Worm (Caenorhabditis elegans): ENCODE results near the gene ttr-32.

Gene ttr-32

ce11 chrIII:7557930-7558470, 8.2 kb upstream of the ttr-32 start (continued):
- peak; percentile 49 for TF ChIP-seq grh-1 (GFP tag; IDR thresholded peaks at IDR 0.05)
- no peak for TF ChIP-seq swsn-7 (tag; optimal IDR thresholded peaks at IDR 0.05)
- peak; percentile 65 for TF ChIP-seq nhr-85 (tag)
- peak; percentile 5 for TF ChIP-seq lin-14 (GFP tag; optimal IDR thresholded peaks at IDR 0.05)
- no peak for TF ChIP-seq sox-4 (tag; optimal IDR thresholded peaks at IDR 0.05)
- no peak for TF ChIP-seq pax-3 (tag; optimal IDR thresholded peaks at IDR 0.05)
- TF ChIP-seq skn-1 (tag; optimal IDR thresholded peaks at IDR 0.05), result no peak
- no peak for TF ChIP-seq nhr-28 (tag; optimal IDR thresholded peaks at IDR 0.05)
- TF ChIP-seq ceh-90 (tag; optimal IDR thresholded peaks at IDR 0.05), result no peak
- TF ChIP-seq nhr-71 (tag; optimal IDR thresholded peaks at IDR 0.05), result peak; percentile 16
- TF ChIP-seq dsc-1 (tag; optimal IDR thresholded peaks at IDR 0.05), result no peak
- no peak for TF ChIP-seq lin-15B (tag; optimal IDR thresholded peaks at IDR 0.05)
- TF ChIP-seq ama-1 (optimal IDR thresholded peaks at IDR 0.05), result no peak
- no peak for TF ChIP-seq mdl-1 (tag; optimal IDR thresholded peaks at IDR 0.05)
- peak; percentile 70 for TF ChIP-seq blmp-1 (tag; optimal IDR thresholded peaks at IDR 0.05)
- TF ChIP-seq elt-3 (tag; optimal IDR thresholded peaks at IDR 0.05), result peak in 2 of 6 experiments; percentile 25 to 36
- no peak for TF ChIP-seq hpl-2 (GFP tag; optimal IDR thresholded peaks at IDR 0.05)
- TF ChIP-seq dpl-1 (GFP tag; optimal IDR thresholded peaks at IDR 0.05), result no peak
- TF ChIP-seq nhr-20 (tag; optimal IDR thresholded peaks at IDR 0.05), result peak; percentile 17
- TF ChIP-seq nhr-12 (tag; optimal IDR thresholded peaks at IDR 0.05), result no peak
- no peak for TF ChIP-seq xbp-1 (tag; optimal IDR thresholded peaks at IDR 0.05)
- TF ChIP-seq aly-2 (tag; optimal IDR thresholded peaks at IDR 0.05), result no peak
- TF ChIP-seq ceh-63 (GFP tag; optimal IDR thresholded peaks at IDR 0.05), result no peak

DNA sequence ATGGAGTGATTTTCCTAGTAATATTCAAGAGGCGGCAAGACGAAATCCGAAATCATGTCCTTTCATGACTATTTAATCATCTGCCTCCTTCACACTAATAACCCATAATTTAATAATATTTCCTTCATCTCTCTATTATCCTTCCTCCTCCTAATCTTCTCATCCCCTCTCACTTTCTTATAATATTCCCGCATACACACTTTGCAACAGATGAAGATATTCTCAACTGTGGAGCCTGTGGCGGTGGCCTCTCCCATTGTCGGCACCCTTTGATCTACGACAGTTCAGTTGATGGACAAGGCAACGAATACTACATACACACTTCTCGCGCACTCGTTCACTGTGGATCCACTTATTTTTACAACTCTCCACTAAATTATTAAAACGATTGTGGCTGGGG, 7.6 kb upstream of the ttr-32 start:
- no peak for TF ChIP-seq hlh-17 (GFP tag; optimal IDR thresholded peaks at IDR 0.05; ENCODE audit: borderline replicate concordance)
- TF ChIP-seq fkh-10 (GFP tag; optimal IDR thresholded peaks at IDR 0.05), result no peak
- no peak for TF ChIP-seq isw-1 (GFP tag; IDR thresholded peaks at IDR 0.05)
- no peak for TF ChIP-seq pag-3 (tag; optimal IDR thresholded peaks at IDR 0.05; ENCODE audit: borderline replicate concordance, insufficient read depth)
- TF ChIP-seq hlh-4 (tag; optimal IDR thresholded peaks at IDR 0.05), result no peak
- TF ChIP-seq Y116A8C.19 (tag; optimal IDR thresholded peaks at IDR 0.05; ENCODE audit: borderline replicate concordance), result no peak
- TF ChIP-seq rnt-1 (tag; optimal IDR thresholded peaks at IDR 0.05), result no peak
- no peak for TF ChIP-seq nhr-71 (tag; optimal IDR thresholded peaks at IDR 0.05)

ce11 chrIII:7559869-7560268, 6.3 kb upstream of the ttr-32 start:
- TF ChIP-seq C04F5.9 (tag; optimal IDR thresholded peaks at IDR 0.05) (no peak), elt-3 (tag; optimal IDR thresholded peaks at IDR 0.05) (no peak), grh-1 (GFP tag; IDR thresholded peaks at IDR 0.05) (no peak), egl-27 (tag; optimal IDR thresholded peaks at IDR 0.05) (no peak), irx-1 (tag; optimal IDR thresholded peaks at IDR 0.05) (peak; percentile 29), nhr-19 (GFP tag; conservative IDR thresholded peaks at IDR 0.05) (peak; percentile 34), nhr-71 (tag; optimal IDR thresholded peaks at IDR 0.05) (peak; percentile 72), unc-62 (GFP tag; optimal IDR thresholded peaks at IDR 0.05) (no peak), hpl-2 (GFP tag; optimal IDR thresholded peaks at IDR 0.05) (no peak), lin-14 (GFP tag; optimal IDR thresholded peaks at IDR 0.05) (peak; percentile 87), snu-23 (GFP tag; optimal IDR thresholded peaks at IDR 0.05) (peak; percentile 18), mdl-1 (tag; optimal IDR thresholded peaks at IDR 0.05) (no peak), blmp-1 (tag; optimal IDR thresholded peaks at IDR 0.05) (no peak), dpl-1 (GFP tag; optimal IDR thresholded peaks at IDR 0.05) (no peak), ceh-8 (GFP tag; optimal IDR thresholded peaks at IDR 0.05) (no peak), ets-5 (GFP tag; IDR thresholded peaks at IDR 0.05) (no peak), vab-15 (tag; optimal IDR thresholded peaks at IDR 0.05) (no peak), fkh-8 (tag; optimal IDR thresholded peaks at IDR 0.05) (no peak), lsy-2 (tag; optimal IDR thresholded peaks at IDR 0.05) (peak; percentile 45 to 60), nhr-11 (tag; optimal IDR thresholded peaks at IDR 0.05) (no peak), lin-13 (GFP tag; optimal IDR thresholded peaks at IDR 0.05) (no peak), swsn-7 (tag; optimal IDR thresholded peaks at IDR 0.05) (peak; percentile 5), fkh-4 (tag; optimal IDR thresholded peaks at IDR 0.05; ENCODE audit: borderline replicate concordance) (no peak), unc-98 (GFP tag; IDR thresholded peaks at IDR 0.05) (no peak), lin-39 (tag; optimal IDR thresholded peaks at IDR 0.05) (peak; percentile 56), tbx-2 (tag; optimal IDR thresholded peaks at IDR 0.05) (peak; percentile 48), ztf-4 (tag; optimal IDR thresholded peaks at IDR 0.05) (no peak), efl-1 (optimal IDR thresholded peaks at IDR 0.05) (peak; percentile 8 to 15), efl-1 (GFP tag; optimal IDR thresholded peaks at IDR 0.05 in 1 of 2) (no peak)

Data from whole organism, L1 larva.